Fruit fly (Drosophila melanogaster) whole organism, embryonic: ENCODE measurements around the gene SelT.

Experiments used
- Ada2b ChIP-seq: fragments of 200-800 bp; sonication (Bioruptor generic); IDR thresholded peaks from 2 replicates; pipeline ENCODE4 v1.3.6; 2022; ENCODE audit warnings: missing biosample characterization, missing genetic modification characterization
- CG13775 ChIP-seq: fragments of 200-800 bp; sonication (Bioruptor generic); optimal IDR thresholded peaks from 3 replicates; lab custom pipeline; 2017; ENCODE audit warnings: missing biosample characterization, mild to moderate bottlenecking, missing genetic modification characterization
- CG13894 ChIP-seq: fragments of 200-800 bp; sonication (Bioruptor generic); optimal IDR thresholded peaks from 3 replicates; lab custom pipeline; 2018; ENCODE audit warnings: missing biosample characterization, mild to moderate bottlenecking, missing genetic modification characterization, moderate library complexity
- CG15696 ChIP-seq: fragments of 200-800 bp; sonication (Bioruptor generic); optimal IDR thresholded peaks from 2 replicates; lab custom pipeline; 2019; ENCODE audit warnings: missing biosample characterization, mild to moderate bottlenecking, missing genetic modification characterization, moderate library complexity
- CG17328 ChIP-seq: fragments of 200-800 bp; sonication (Bioruptor generic); IDR thresholded peaks from 2 replicates; pipeline ENCODE4 v1.3.6; 2022; ENCODE audit warnings: missing biosample characterization, missing genetic modification characterization
- CG31224 ChIP-seq: fragments of 200-800 bp; sonication (Bioruptor generic); IDR thresholded peaks from 2 replicates; pipeline ENCODE4 v1.3.6; 2022; ENCODE audit warnings: missing biosample characterization, missing genetic modification characterization
- CG31441 ChIP-seq: fragments of 200-800 bp; sonication (Bioruptor generic); IDR thresholded peaks from 2 replicates; pipeline ENCODE4 v1.3.6; 2022; ENCODE audit warnings: missing biosample characterization, missing genetic modification characterization
- CG32767 ChIP-seq: fragments of 200-800 bp; sonication (Bioruptor generic); IDR thresholded peaks from 2 replicates; pipeline ENCODE4 v1.3.6; 2022; ENCODE audit warnings: missing biosample characterization, missing genetic modification characterization
- CG33213 ChIP-seq: fragments of 200-800 bp; sonication (Bioruptor generic); optimal IDR thresholded peaks from 3 replicates; lab custom pipeline; 2016; ENCODE audit warnings: missing biosample characterization, missing genetic modification characterization
- CG34422 ChIP-seq: fragments of 200-800 bp; sonication (Bioruptor generic); IDR thresholded peaks from 3 replicates; pipeline ENCODE4 v1.3.6; 2022; ENCODE audit warnings: missing biosample characterization, missing genetic modification characterization
- CG3838 ChIP-seq: fragments of 200-800 bp; sonication (Bioruptor generic); optimal IDR thresholded peaks from 3 replicates; lab custom pipeline; 2016; ENCODE audit warnings: missing biosample characterization, missing genetic modification characterization
- CG4730 ChIP-seq: fragments of 200-800 bp; sonication (Bioruptor generic); IDR thresholded peaks from 2 replicates; pipeline ENCODE4 v1.3.6; 2022; ENCODE audit warnings: missing biosample characterization, missing genetic modification characterization
- CG4854 ChIP-seq: fragments of 200-800 bp; sonication (Bioruptor generic); optimal IDR thresholded peaks from 2 replicates; lab custom pipeline; 2016; ENCODE audit warnings: missing biosample characterization, missing genetic modification characterization, inconsistent platforms
- CG6765 ChIP-seq: fragments of 200-800 bp; sonication (Bioruptor generic); optimal IDR thresholded peaks from 3 replicates; lab custom pipeline; 2017; ENCODE audit warnings: missing biosample characterization, mild to moderate bottlenecking, missing genetic modification characterization
- CG7271 ChIP-seq: fragments of 200-800 bp; sonication (Bioruptor generic); optimal IDR thresholded peaks from 2 replicates; lab custom pipeline; 2018; ENCODE audit warnings: missing biosample characterization, mild to moderate bottlenecking, missing genetic modification characterization, moderate library complexity
- CG7745 ChIP-seq: fragments of 200-800 bp; sonication (Bioruptor generic); optimal IDR thresholded peaks from 2 replicates; lab custom pipeline; 2018; ENCODE audit warnings: missing biosample characterization, mild to moderate bottlenecking, missing genetic modification characterization, moderate library complexity
- CG7786 ChIP-seq: fragments of 200-800 bp; sonication (Bioruptor generic); optimal IDR thresholded peaks from 2 replicates; lab custom pipeline; 2016; ENCODE audit warnings: missing biosample characterization, missing genetic modification characterization
- CG8359 ChIP-seq: fragments of 200-800 bp; sonication (Bioruptor generic); optimal IDR thresholded peaks from 2 replicates; lab custom pipeline; 2017; ENCODE audit warnings: missing biosample characterization, mild to moderate bottlenecking, missing genetic modification characterization, borderline replicate concordance
- CG8944 ChIP-seq: fragments of 200-800 bp; sonication (Bioruptor generic); optimal IDR thresholded peaks from 3 replicates; lab custom pipeline; 2016; ENCODE audit warnings: missing biosample characterization, missing genetic modification characterization
- Chrac-16 ChIP-seq: fragments of 200-800 bp; sonication (Bioruptor generic); optimal IDR thresholded peaks from 3 replicates; lab custom pipeline; 2016; ENCODE audit warnings: missing biosample characterization, missing genetic modification characterization
- D19A ChIP-seq: fragments of 200-800 bp; optimal IDR thresholded peaks from 3 replicates; lab custom pipeline; 2019; ENCODE audit warnings: missing biosample characterization, mild to moderate bottlenecking, missing genetic modification characterization, moderate library complexity
- Dad ChIP-seq: fragments of 200-800 bp; sonication (Bioruptor generic); optimal IDR thresholded peaks from 3 replicates; lab custom pipeline; 2016; ENCODE audit warnings: missing biosample characterization, missing genetic modification characterization
- Dek ChIP-seq: fragments of 200-800 bp; sonication (Bioruptor generic); optimal IDR thresholded peaks from 3 replicates; lab custom pipeline; 2019; ENCODE audit warnings: missing biosample characterization, mild to moderate bottlenecking, missing genetic modification characterization, moderate library complexity
- Elba2 ChIP-seq: fragments of 200-800 bp; sonication (Bioruptor generic); optimal IDR thresholded peaks from 3 replicates; lab custom pipeline; 2016; ENCODE audit warnings: missing biosample characterization, missing genetic modification characterization
- Fer3 ChIP-seq: fragments of 200-800 bp; sonication (Bioruptor generic); optimal IDR thresholded peaks from 2 replicates; lab custom pipeline; 2018; ENCODE audit warnings: missing biosample characterization, mild to moderate bottlenecking, missing genetic modification characterization, moderate library complexity
- Hr78 ChIP-seq, 2 experiments: fragments of 200-800 bp in 1 of 2; fragments of >200 bp in 1 of 2; sonication (Bioruptor generic) in 1 of 2; optimal IDR thresholded peaks; 2 replicates each; lab custom pipeline; 2017 to 2019; ENCODE audit warnings: missing biosample characterization in 2 of 2, missing genetic modification characterization in 2 of 2, mild to moderate bottlenecking in 1 of 2, moderate library complexity in 1 of 2
- Ptx1 ChIP-seq: fragments of 200-800 bp; sonication (Bioruptor generic); IDR thresholded peaks from 2 replicates; pipeline ENCODE4 v1.3.6; 2022; ENCODE audit warnings: missing biosample characterization, missing genetic modification characterization
- Spps ChIP-seq: fragments of 200-800 bp; sonication (Bioruptor generic); optimal IDR thresholded peaks from 2 replicates; lab custom pipeline; 2018; ENCODE audit warnings: missing biosample characterization, mild to moderate bottlenecking, missing genetic modification characterization
- YL-1 ChIP-seq: fragments of 200-800 bp; sonication (Bioruptor generic); optimal IDR thresholded peaks from 3 replicates; lab custom pipeline; 2017; ENCODE audit warnings: missing biosample characterization, mild to moderate bottlenecking, missing genetic modification characterization
- bbx ChIP-seq: fragments of 200-800 bp; sonication (Bioruptor generic); IDR thresholded peaks from 2 replicates; pipeline ENCODE4 v1.3.6; 2022; ENCODE audit warnings: missing biosample characterization, missing genetic modification characterization; ENCODE audit not compliant: partially characterized antibody
- danr ChIP-seq: fragments of 200-800 bp; sonication (Bioruptor generic); IDR thresholded peaks from 2 replicates; pipeline ENCODE4 v1.3.6; 2022; ENCODE audit warnings: missing biosample characterization, missing genetic modification characterization
- disco-r ChIP-seq: fragments of 200-800 bp; sonication (Bioruptor generic); optimal IDR thresholded peaks from 2 replicates; lab custom pipeline; 2016; ENCODE audit warnings: missing biosample characterization, missing genetic modification characterization
- dmrt11E ChIP-seq: fragments of 200-800 bp; sonication (Bioruptor generic); optimal IDR thresholded peaks from 3 replicates; lab custom pipeline; 2018; ENCODE audit warnings: missing biosample characterization, mild to moderate bottlenecking, missing genetic modification characterization, moderate library complexity
- fd96Cb ChIP-seq: fragments of 200-800 bp; sonication (Bioruptor generic); optimal IDR thresholded peaks from 2 replicates; lab custom pipeline; 2018; ENCODE audit warnings: missing biosample characterization, mild to moderate bottlenecking, missing genetic modification characterization, moderate library complexity
- jigr1 ChIP-seq: fragments of 200-800 bp; sonication (Bioruptor generic); IDR thresholded peaks from 3 replicates; pipeline ENCODE4 v1.3.6; 2022; ENCODE audit warnings: missing biosample characterization, missing genetic modification characterization
- jumu ChIP-seq: fragments of 200-800 bp; sonication (Bioruptor generic); optimal IDR thresholded peaks from 3 replicates; lab custom pipeline; 2016; ENCODE audit warnings: missing biosample characterization, missing genetic modification characterization
- knrl ChIP-seq: fragments of 200-800 bp; sonication (Bioruptor generic); IDR thresholded peaks from 3 replicates; pipeline ENCODE4 v1.3.6; 2022; ENCODE audit warnings: missing biosample characterization, missing genetic modification characterization; ENCODE audit not compliant: partially characterized antibody
- luna ChIP-seq: fragments of 200-800 bp; sonication (Bioruptor generic); optimal IDR thresholded peaks from 2 replicates; lab custom pipeline; 2016; ENCODE audit warnings: missing biosample characterization, missing genetic modification characterization
- nau ChIP-seq: fragments of 200-800 bp; sonication (Bioruptor generic); optimal IDR thresholded peaks from 3 replicates; lab custom pipeline; 2017; ENCODE audit warnings: missing biosample characterization, mild to moderate bottlenecking, missing genetic modification characterization, missing genetic modification reagents
- nom ChIP-seq: fragments of 200-800 bp; sonication (Bioruptor generic); optimal IDR thresholded peaks from 2 replicates; lab custom pipeline; 2017; ENCODE audit warnings: missing biosample characterization, missing genetic modification characterization, mild to moderate bottlenecking, moderate library complexity, missing genetic modification reagents
- oc ChIP-seq: fragments of 200-800 bp; sonication (Bioruptor generic); optimal IDR thresholded peaks from 2 replicates; lab custom pipeline; 2018; ENCODE audit warnings: missing biosample characterization, mild to moderate bottlenecking, missing genetic modification characterization, moderate library complexity
- pzg ChIP-seq: fragments of 200-800 bp; sonication (Bioruptor generic); optimal IDR thresholded peaks from 3 replicates; lab custom pipeline; 2018; ENCODE audit warnings: missing biosample characterization, mild to moderate bottlenecking, missing genetic modification characterization, moderate library complexity
- scrt ChIP-seq: fragments of 200-800 bp; sonication (Bioruptor generic); optimal IDR thresholded peaks from 2 replicates; lab custom pipeline; 2018; ENCODE audit warnings: missing biosample characterization, mild to moderate bottlenecking, missing genetic modification characterization, moderate library complexity
- sna ChIP-seq: fragments of 200-800 bp; sonication (Bioruptor generic); IDR thresholded peaks from 2 replicates; pipeline ENCODE4 v1.3.6; 2022; ENCODE audit warnings: missing biosample characterization, missing genetic modification characterization; ENCODE audit not compliant: partially characterized antibody
- stc ChIP-seq: fragments of 200-800 bp; sonication (Bioruptor generic); IDR thresholded peaks from 2 replicates; pipeline ENCODE4 v1.3.6; 2022; ENCODE audit warnings: missing biosample characterization, missing genetic modification characterization
- tll ChIP-seq, 2 experiments: fragments of 200-800 bp in 1 of 2; fragments of >200 bp in 1 of 2; sonication (Bioruptor generic) in 1 of 2; optimal IDR thresholded peaks; 2 replicates each; lab custom pipeline; 2017 to 2019; ENCODE audit warnings: missing biosample characterization in 2 of 2, missing genetic modification characterization in 2 of 2, mild to moderate bottlenecking in 1 of 2, moderate library complexity in 1 of 2
- tna ChIP-seq: fragments of 200-800 bp; sonication (Bioruptor generic); IDR thresholded peaks from 2 replicates; pipeline ENCODE4 v1.3.6; 2022; ENCODE audit warnings: missing biosample characterization, missing genetic modification characterization; ENCODE audit not compliant: partially characterized antibody
- zen2 ChIP-seq: fragments of 200-800 bp; sonication (Bioruptor generic); IDR thresholded peaks from 3 replicates; pipeline ENCODE4 v1.3.6; 2022; ENCODE audit warnings: missing biosample characterization, missing genetic modification characterization; ENCODE audit not compliant: partially characterized antibody

Gene SelT

dm6 chr2L:4981278-4981966 is 29.3 kb upstream of the SelT start, which contains the start of the genes CG8892 and CG34126:
Gene CG8892 (minus strand): TSS chr2L:4981592.
Gene CG34126 (plus strand): TSS chr2L:4981614.
- peak; percentile 96 for TF ChIP-seq CG7786 (GFP tag; lab: Kevin White, UChicago)
- TF ChIP-seq CG6765 (GFP tag; lab: Kevin White, UChicago), result peak; percentile 91
- TF ChIP-seq knrl (GFP tag; lab: Robert Waterston, UW), result peak; percentile 55
- peak; percentile 88 for TF ChIP-seq stc (GFP tag; lab: Robert Waterston, UW)
- peak; percentile 96 for TF ChIP-seq CG8944 (GFP tag; lab: Kevin White, UChicago)
- TF ChIP-seq Ptx1, result peak; percentile 98
- TF ChIP-seq CG15696, result peak; percentile 98
- peak; percentile 92 for TF ChIP-seq YL-1 (GFP tag; lab: Kevin White, UChicago)
- TF ChIP-seq Ada2b (GFP tag; lab: Robert Waterston, UW), result peak; percentile 93
- TF ChIP-seq zen2 (GFP tag; lab: Robert Waterston, UW), result no peak
- TF ChIP-seq Chrac-16 (GFP tag; lab: Kevin White, UChicago), result peak; percentile 99
- peak; percentile 91 for TF ChIP-seq scrt (GFP tag; lab: Kevin White, UChicago)
- TF ChIP-seq CG31441 (GFP tag; lab: Robert Waterston, UW), result peak; percentile 96
- TF ChIP-seq tna, result no peak
- TF ChIP-seq CG7745, result no peak
- TF ChIP-seq luna (GFP tag; lab: Kevin White, UChicago), result peak; percentile 87
- TF ChIP-seq sna (GFP tag; lab: Robert Waterston, UW), result no peak
- peak; percentile 96 for TF ChIP-seq Dek
- peak; percentile 91 for TF ChIP-seq Spps (tag; lab: Kevin White, UChicago)
- TF ChIP-seq Fer3 (tag; lab: Kevin White, UChicago), result peak; percentile 97
- TF ChIP-seq CG31224 (GFP tag; lab: Robert Waterston, UW), result peak; percentile 92
- peak; percentile 87 for TF ChIP-seq CG3838 (GFP tag; lab: Kevin White, UChicago)
- peak in 1 of 2 experiments; percentile 75 for TF ChIP-seq Hr78 (GFP tag; optimal IDR thresholded peaks at IDR 0.05; lab: Kevin White, UChicago)
- TF ChIP-seq D19A, result peak; percentile 87
- peak; percentile 87 for TF ChIP-seq CG33213 (GFP tag; lab: Kevin White, UChicago)
- TF ChIP-seq Elba2 (GFP tag; lab: Kevin White, UChicago), result peak; percentile 92
- TF ChIP-seq CG4730 (GFP tag; lab: Robert Waterston, UW), result peak; percentile 95
- TF ChIP-seq dmrt11E (tag; lab: Kevin White, UChicago), result peak; percentile 96
- no peak for TF ChIP-seq bbx (GFP tag; lab: Robert Waterston, UW)
- TF ChIP-seq CG13775, result peak; percentile 99
- TF ChIP-seq CG34422 (GFP tag; lab: Robert Waterston, UW), result peak; percentile 96
- TF ChIP-seq pzg, result peak; percentile 84
- peak; percentile 94 for TF ChIP-seq CG13894 (tag; lab: Kevin White, UChicago)
- peak; percentile 88 for TF ChIP-seq nom (GFP tag; lab: Kevin White, UChicago)
- TF ChIP-seq jigr1 (GFP tag; lab: Robert Waterston, UW), result peak; percentile 95
- TF ChIP-seq CG4854, result peak; percentile 95
- peak; percentile 92 for TF ChIP-seq CG17328
- TF ChIP-seq Dad, result peak; percentile 96
- peak; percentile 87 for TF ChIP-seq CG8359 (GFP tag; lab: Kevin White, UChicago)
- TF ChIP-seq disco-r (GFP tag; lab: Kevin White, UChicago), result peak; percentile 83
- TF ChIP-seq CG7271 (tag; lab: Kevin White, UChicago), result peak; percentile 85
- peak; percentile 93 for TF ChIP-seq CG32767 (GFP tag; lab: Robert Waterston, UW)
- no peak for TF ChIP-seq nau (GFP tag; lab: Kevin White, UChicago)
- TF ChIP-seq danr (GFP tag; lab: Robert Waterston, UW), result peak; percentile 94
- peak; percentile 97 for TF ChIP-seq fd96Cb (tag; lab: Kevin White, UChicago)
- TF ChIP-seq jumu (GFP tag; lab: Kevin White, UChicago), result peak; percentile 98
- TF ChIP-seq oc (tag; lab: Kevin White, UChicago), result peak; percentile 89
- TF ChIP-seq tll (GFP tag; optimal IDR thresholded peaks at IDR 0.05; lab: Kevin White, UChicago), result peak; percentile 67 to 95
